Fruit fly (Drosophila melanogaster) whole organism, embryonic: ENCODE data around the gene D1.

Experiments
- Aef1 ChIP-seq: fragments of 200-800 bp; sonication (Bioruptor generic); IDR thresholded peaks from 3 replicates; pipeline ENCODE4 v1.3.6; 2022; ENCODE audit warnings: missing biosample characterization, missing genetic modification characterization
- Atf-2 ChIP-seq: fragments of 200-800 bp; sonication (Bioruptor generic); optimal IDR thresholded peaks from 2 replicates; lab custom pipeline; 2016; ENCODE audit warnings: missing biosample characterization, missing genetic modification characterization
- CG10209 ChIP-seq: fragments of 200-800 bp; sonication (Bioruptor generic); optimal IDR thresholded peaks from 3 replicates; lab custom pipeline; 2017; ENCODE audit warnings: missing biosample characterization, mild to moderate bottlenecking, missing genetic modification characterization, missing genetic modification reagents
- CG11695 ChIP-seq: fragments of 200-800 bp; sonication (Bioruptor generic); IDR thresholded peaks from 3 replicates; pipeline ENCODE4 v1.3.6; 2022; ENCODE audit warnings: missing biosample characterization, missing genetic modification characterization
- CG12155 ChIP-seq: fragments of 200-800 bp; sonication (Bioruptor generic); optimal IDR thresholded peaks from 3 replicates; lab custom pipeline; 2016; ENCODE audit warnings: missing biosample characterization, missing genetic modification characterization
- CG13424 ChIP-seq: fragments of 200-800 bp; sonication (Bioruptor generic); optimal IDR thresholded peaks from 2 replicates; lab custom pipeline; 2019; ENCODE audit warnings: missing biosample characterization, mild to moderate bottlenecking, missing genetic modification characterization, moderate library complexity
- CG13894 ChIP-seq: fragments of 200-800 bp; sonication (Bioruptor generic); optimal IDR thresholded peaks from 3 replicates; lab custom pipeline; 2018; ENCODE audit warnings: missing biosample characterization, mild to moderate bottlenecking, missing genetic modification characterization, moderate library complexity
- CG14710 ChIP-seq: fragments of 200-800 bp; sonication (Bioruptor generic); optimal IDR thresholded peaks from 3 replicates; lab custom pipeline; 2019; ENCODE audit warnings: missing biosample characterization, mild to moderate bottlenecking, missing genetic modification characterization, moderate library complexity
- CG17359 ChIP-seq: fragments of 200-800 bp; sonication (Bioruptor generic); optimal IDR thresholded peaks from 3 replicates; lab custom pipeline; 2018; ENCODE audit warnings: missing biosample characterization, mild to moderate bottlenecking, missing genetic modification characterization, moderate library complexity
- CG17385 ChIP-seq: fragments of 200-800 bp; sonication (Bioruptor generic); optimal IDR thresholded peaks from 3 replicates; lab custom pipeline; 2018; ENCODE audit warnings: missing biosample characterization, mild to moderate bottlenecking, missing genetic modification characterization
- CG1792 ChIP-seq: fragments of 200-800 bp; sonication (Bioruptor generic); optimal IDR thresholded peaks from 2 replicates; lab custom pipeline; 2016; ENCODE audit warnings: missing biosample characterization, missing genetic modification characterization
- CG33213 ChIP-seq: fragments of 200-800 bp; sonication (Bioruptor generic); optimal IDR thresholded peaks from 3 replicates; lab custom pipeline; 2016; ENCODE audit warnings: missing biosample characterization, missing genetic modification characterization
- CG3838 ChIP-seq: fragments of 200-800 bp; sonication (Bioruptor generic); optimal IDR thresholded peaks from 3 replicates; lab custom pipeline; 2016; ENCODE audit warnings: missing biosample characterization, missing genetic modification characterization
- CG6683 ChIP-seq: fragments of 200-800 bp; sonication (Bioruptor generic); optimal IDR thresholded peaks from 2 replicates; lab custom pipeline; 2017; ENCODE audit warnings: missing biosample characterization, mild to moderate bottlenecking, missing genetic modification characterization, missing genetic modification reagents
- CG6854 ChIP-seq: fragments of 200-800 bp; sonication (Bioruptor generic); optimal IDR thresholded peaks from 3 replicates; lab custom pipeline; 2017; ENCODE audit warnings: missing biosample characterization, mild to moderate bottlenecking, missing genetic modification characterization
- D ChIP-seq, 2 experiments: fragments of 200-800 bp in 1 of 2; fragments of >200 bp in 1 of 2; sonication (Bioruptor generic) in 1 of 2; optimal IDR thresholded peaks; 2 replicates in 1 of 2; 3 replicates in 1 of 2; lab custom pipeline; 2017; ENCODE audit warnings: mild to moderate bottlenecking in 1 of 2, missing biosample characterization in 1 of 2, missing genetic modification characterization in 1 of 2, missing genetic modification reagents in 1 of 2
- D19A ChIP-seq: fragments of 200-800 bp; optimal IDR thresholded peaks from 3 replicates; lab custom pipeline; 2019; ENCODE audit warnings: missing biosample characterization, mild to moderate bottlenecking, missing genetic modification characterization, moderate library complexity
- D19B ChIP-seq: fragments of 200-800 bp; sonication (Bioruptor generic); optimal IDR thresholded peaks from 2 replicates; lab custom pipeline; 2017; ENCODE audit warnings: missing biosample characterization, mild to moderate bottlenecking, missing genetic modification characterization
- Dek ChIP-seq: fragments of 200-800 bp; sonication (Bioruptor generic); optimal IDR thresholded peaks from 3 replicates; lab custom pipeline; 2019; ENCODE audit warnings: missing biosample characterization, mild to moderate bottlenecking, missing genetic modification characterization, moderate library complexity
- Dfd ChIP-seq, 2 experiments: fragments of >200 bp; optimal IDR thresholded peaks; 2 replicates each; lab custom pipeline; 2017; ENCODE audit warnings: missing biosample characterization in 2 of 2, missing genetic modification characterization in 2 of 2
- Drgx ChIP-seq: fragments of 200-800 bp; sonication (Bioruptor generic); IDR thresholded peaks from 2 replicates; pipeline ENCODE4 v1.3.6; 2022; ENCODE audit warnings: missing biosample characterization, missing genetic modification characterization
- HLHmδ ChIP-seq: fragments of 200-800 bp; sonication (Bioruptor generic); optimal IDR thresholded peaks from 2 replicates; lab custom pipeline; 2018; ENCODE audit warnings: missing biosample characterization, mild to moderate bottlenecking, missing genetic modification characterization, moderate library complexity
- HmgD ChIP-seq: fragments of 200-800 bp; sonication (Bioruptor generic); optimal IDR thresholded peaks from 3 replicates; lab custom pipeline; 2016; ENCODE audit warnings: missing biosample characterization, missing genetic modification characterization
- Pdp1 ChIP-seq, 2 experiments: fragments of 200-800 bp; sonication (Bioruptor generic); optimal IDR thresholded peaks; 3 replicates each; lab custom pipeline; 2016; ENCODE audit warnings: missing biosample characterization in 2 of 2, missing genetic modification characterization in 2 of 2, mild to moderate bottlenecking in 1 of 2, moderate library complexity in 1 of 2
- Side ChIP-seq: fragments of 200-800 bp; sonication (Bioruptor generic); optimal IDR thresholded peaks from 2 replicates; lab custom pipeline; 2016; ENCODE audit warnings: missing biosample characterization, missing genetic modification characterization
- Tbp ChIP-seq: fragments of >200 bp; optimal IDR thresholded peaks from 2 replicates; lab custom pipeline; 2018; ENCODE audit warnings: missing biosample characterization, missing genetic modification characterization
- YL-1 ChIP-seq: fragments of 200-800 bp; sonication (Bioruptor generic); optimal IDR thresholded peaks from 3 replicates; lab custom pipeline; 2017; ENCODE audit warnings: missing biosample characterization, mild to moderate bottlenecking, missing genetic modification characterization
- ac ChIP-seq: fragments of 200-800 bp; sonication (Bioruptor generic); optimal IDR thresholded peaks from 3 replicates; lab custom pipeline; 2017; ENCODE audit warnings: missing biosample characterization, mild to moderate bottlenecking, missing genetic modification characterization
- ase ChIP-seq: fragments of 200-800 bp; sonication (Bioruptor generic); IDR thresholded peaks from 3 replicates; pipeline ENCODE4 v1.3.6; 2022; ENCODE audit warnings: missing biosample characterization, missing genetic modification characterization
- bcd ChIP-seq: fragments of 200-800 bp; sonication (Bioruptor generic); optimal IDR thresholded peaks from 2 replicates; lab custom pipeline; 2017; ENCODE audit warnings: missing biosample characterization, mild to moderate bottlenecking, missing genetic modification characterization
- chif ChIP-seq, 2 experiments: fragments of 200-800 bp; sonication (Bioruptor generic); optimal IDR thresholded peaks; 3 replicates each; lab custom pipeline; 2016; ENCODE audit warnings: missing biosample characterization in 2 of 2, missing genetic modification characterization in 2 of 2
- dm ChIP-seq: fragments of 200-800 bp; sonication (Bioruptor generic); optimal IDR thresholded peaks from 3 replicates; lab custom pipeline; 2016; ENCODE audit warnings: missing biosample characterization, missing genetic modification characterization
- emc ChIP-seq: fragments of 200-800 bp; sonication (Bioruptor generic); optimal IDR thresholded peaks from 2 replicates; lab custom pipeline; 2016; ENCODE audit warnings: missing biosample characterization, missing genetic modification characterization
- esg ChIP-seq: fragments of 200-800 bp; sonication (Bioruptor generic); conservative IDR thresholded peaks from 2 replicates; pipeline ENCODE4 v1.3.6; 2022; ENCODE audit warnings: missing biosample characterization, missing genetic modification characterization
- fd64A ChIP-seq: fragments of 200-800 bp; sonication (Bioruptor generic); optimal IDR thresholded peaks from 3 replicates; lab custom pipeline; 2018; ENCODE audit warnings: missing biosample characterization, mild to moderate bottlenecking, missing genetic modification characterization
- gcm ChIP-seq: fragments of 200-800 bp; sonication (Bioruptor generic); optimal IDR thresholded peaks from 2 replicates; lab custom pipeline; 2019; ENCODE audit warnings: missing biosample characterization, mild to moderate bottlenecking, missing genetic modification characterization, moderate library complexity
- gem ChIP-seq: fragments of 200-800 bp; sonication (Bioruptor generic); optimal IDR thresholded peaks from 2 replicates; lab custom pipeline; 2019; ENCODE audit warnings: missing biosample characterization, mild to moderate bottlenecking, missing genetic modification characterization, moderate library complexity
- grau ChIP-seq: fragments of 200-800 bp; optimal IDR thresholded peaks from 3 replicates; lab custom pipeline; 2019; ENCODE audit warnings: missing biosample characterization, mild to moderate bottlenecking, missing genetic modification characterization, moderate library complexity
- insv ChIP-seq, 2 experiments: fragments of 200-800 bp; sonication (Bioruptor generic); optimal IDR thresholded peaks; 3 replicates each; lab custom pipeline; 2016 to 2018; ENCODE audit warnings: missing biosample characterization in 2 of 2, missing genetic modification characterization in 2 of 2
- lbe ChIP-seq: fragments of 200-800 bp; sonication (Bioruptor generic); optimal IDR thresholded peaks from 2 replicates; lab custom pipeline; 2016; ENCODE audit warnings: missing biosample characterization, mild to moderate bottlenecking, missing genetic modification characterization
- p53 ChIP-seq: fragments of 200-800 bp; sonication (Bioruptor generic); optimal IDR thresholded peaks from 2 replicates; lab custom pipeline; 2016; ENCODE audit warnings: missing biosample characterization, missing genetic modification characterization
- peb ChIP-seq: fragments of 200-800 bp; sonication (Bioruptor generic); IDR thresholded peaks from 2 replicates; pipeline ENCODE4 v1.3.6; 2022; ENCODE audit warnings: missing biosample characterization, missing genetic modification characterization
- sima ChIP-seq: fragments of 200-800 bp; sonication (Bioruptor generic); optimal IDR thresholded peaks from 2 replicates; lab custom pipeline; 2016; ENCODE audit warnings: missing biosample characterization, missing genetic modification characterization
- stc ChIP-seq: fragments of 200-800 bp; sonication (Bioruptor generic); IDR thresholded peaks from 2 replicates; pipeline ENCODE4 v1.3.6; 2022; ENCODE audit warnings: missing biosample characterization, missing genetic modification characterization
- stwl ChIP-seq: fragments of 200-800 bp; sonication (Bioruptor generic); optimal IDR thresholded peaks from 3 replicates; lab custom pipeline; 2018; ENCODE audit warnings: missing biosample characterization, mild to moderate bottlenecking, missing genetic modification characterization, moderate library complexity
- wek ChIP-seq: fragments of 200-800 bp; sonication (Bioruptor generic); optimal IDR thresholded peaks from 3 replicates; lab custom pipeline; 2018; ENCODE audit warnings: missing biosample characterization, mild to moderate bottlenecking, missing genetic modification characterization, moderate library complexity
- zen ChIP-seq: fragments of 200-800 bp; sonication (Bioruptor generic); optimal IDR thresholded peaks from 3 replicates; lab custom pipeline; 2018; ENCODE audit warnings: missing biosample characterization, mild to moderate bottlenecking, missing genetic modification characterization, moderate library complexity
- zen2 ChIP-seq: fragments of 200-800 bp; sonication (Bioruptor generic); IDR thresholded peaks from 3 replicates; pipeline ENCODE4 v1.3.6; 2022; ENCODE audit warnings: missing biosample characterization, missing genetic modification characterization; ENCODE audit not compliant: partially characterized antibody
- zf30C ChIP-seq: fragments of 200-800 bp; sonication (Bioruptor generic); optimal IDR thresholded peaks from 3 replicates; lab custom pipeline; 2018; ENCODE audit warnings: missing biosample characterization, mild to moderate bottlenecking, missing genetic modification characterization

The D1 gene

dm6 chr3R:9245576-9246200 lies 5.2 kb upstream of the D1 start, which contains the start of gene Vps15 (continued):
- TF ChIP-seq D19A (tag; lab: Kevin White, UChicago) (peak; percentile 75), bcd (GFP tag; lab: Kevin White, UChicago) (peak; percentile 51), Dfd (GFP tag; optimal IDR thresholded peaks at IDR 0.05; lab: Kevin White, UChicago) (no peak), grau (peak; percentile 86), CG10209 (GFP tag; lab: Kevin White, UChicago) (peak; percentile 58), lbe (GFP tag; lab: Kevin White, UChicago) (peak; percentile 61), p53 (GFP tag; lab: Kevin White, UChicago) (no peak), D (optimal IDR thresholded peaks at IDR 0.05; lab: Kevin White, UChicago) (no peak), D (GFP tag; optimal IDR thresholded peaks at IDR 0.05; lab: Kevin White, UChicago) (peak; percentile 26), CG12155 (peak; percentile 72), HLHmδ (GFP tag; lab: Kevin White, UChicago) (no peak), Side (GFP tag; lab: Kevin White, UChicago) (peak; percentile 75), zf30C (GFP tag; lab: Kevin White, UChicago) (no peak), CG17359 (peak; percentile 85), dm (peak; percentile 38), stc (GFP tag; lab: Robert Waterston, UW) (peak; percentile 67; the same call in 1 of the 2 replicates), Aef1 (GFP tag; lab: Robert Waterston, UW) (peak; percentile 65; the same call in 2 of the 3 replicates), peb (peak; percentile 62; the same call in 1 of the 2 replicates), Pdp1 (GFP tag; optimal IDR thresholded peaks at IDR 0.05; lab: Kevin White, UChicago) (peak; percentile 53 to 88), ac (GFP tag; lab: Kevin White, UChicago) (no peak), gem (tag; lab: Kevin White, UChicago) (peak; percentile 93), Tbp (GFP tag; lab: Kevin White, UChicago) (no peak), ase (GFP tag; lab: Robert Waterston, UW) (peak; percentile 52; the same call in 1 of the 3 replicates), Dek (tag; lab: Kevin White, UChicago) (peak; percentile 75), esg (GFP tag; lab: Robert Waterston, UW) (peak; percentile 54), CG6683 (GFP tag; lab: Kevin White, UChicago) (peak; percentile 58), D19B (GFP tag; lab: Kevin White, UChicago) (peak; percentile 5), CG1792 (GFP tag; lab: Kevin White, UChicago) (peak; percentile 49), chif (GFP tag; optimal IDR thresholded peaks at IDR 0.05; lab: Kevin White, UChicago) (peak; percentile 17 to 68), Atf-2 (peak; percentile 44), stwl (tag; lab: Kevin White, UChicago) (peak; percentile 63), CG14710 (tag; lab: Kevin White, UChicago) (peak; percentile 90), wek (GFP tag; lab: Kevin White, UChicago) (no peak), CG13424 (tag; lab: Kevin White, UChicago) (peak; percentile 86), HmgD (GFP tag; lab: Kevin White, UChicago) (no peak), zen (tag; lab: Kevin White, UChicago) (peak; percentile 78), CG13894 (tag; lab: Kevin White, UChicago) (peak; percentile 80), CG6854 (GFP tag; lab: Kevin White, UChicago) (no peak), CG33213 (peak; percentile 32), CG17385 (peak; percentile 61), CG11695 (peak; percentile 70), CG3838 (GFP tag; lab: Kevin White, UChicago) (peak; percentile 57), zen2 (peak; percentile 74; the same call in 2 of the 3 replicates), emc (GFP tag; lab: Kevin White, UChicago) (no peak), Drgx (GFP tag; lab: Robert Waterston, UW) (peak; percentile 58; the same call in 1 of the 2 replicates), gcm (GFP tag; lab: Kevin White, UChicago) (peak; percentile 56), sima (peak; percentile 18), fd64A (no peak), YL-1 (GFP tag; lab: Kevin White, UChicago) (peak; percentile 32), insv (GFP tag; optimal IDR thresholded peaks at IDR 0.05; lab: Kevin White, UChicago) (no peak)
